Worm (Caenorhabditis elegans): ENCODE measurements around the gene ZK1240.1.

DNA sequence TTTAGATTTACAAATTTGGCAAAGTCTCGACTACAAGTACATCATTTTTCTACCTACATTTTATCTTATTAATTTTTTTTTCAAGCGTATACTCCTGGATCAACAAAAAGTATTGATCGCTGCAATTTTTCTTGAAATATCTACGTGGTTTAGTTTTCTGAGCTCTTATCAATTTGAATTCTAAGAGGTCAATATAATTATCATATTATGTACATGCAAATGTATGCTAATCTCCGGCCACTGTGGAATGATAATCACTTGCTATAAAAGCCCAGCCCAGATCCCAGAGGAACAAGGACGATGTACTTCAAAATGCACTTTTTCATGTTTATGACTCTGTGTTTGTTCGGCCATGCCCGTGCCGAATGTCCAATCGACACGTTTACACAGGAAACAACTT, 27.6 kb downstream of the ZK1240.1 start, which contains the start of gene F43C11.1:
- TF ChIP-seq lin-39 (tag; optimal IDR thresholded peaks at IDR 0.05) (no peak), fos-1 (tag; optimal IDR thresholded peaks at IDR 0.05) (no peak), F13H6.1 (tag; optimal IDR thresholded peaks at IDR 0.05) (no peak), sma-9 (GFP tag; optimal IDR thresholded peaks at IDR 0.05) (no peak), sma-9 (tag; optimal IDR thresholded peaks at IDR 0.05) (no peak), ceh-82 (tag; optimal IDR thresholded peaks at IDR 0.05) (no peak), mbf-1 (tag; optimal IDR thresholded peaks at IDR 0.05) (no peak), lsy-2 (tag; optimal IDR thresholded peaks at IDR 0.05) (no peak), ztf-1 (GFP tag; conservative IDR thresholded peaks at IDR 0.05) (no peak)
